Worm (Caenorhabditis elegans): ENCODE results near the gene ceh-79.

Gene ceh-79

DNA sequence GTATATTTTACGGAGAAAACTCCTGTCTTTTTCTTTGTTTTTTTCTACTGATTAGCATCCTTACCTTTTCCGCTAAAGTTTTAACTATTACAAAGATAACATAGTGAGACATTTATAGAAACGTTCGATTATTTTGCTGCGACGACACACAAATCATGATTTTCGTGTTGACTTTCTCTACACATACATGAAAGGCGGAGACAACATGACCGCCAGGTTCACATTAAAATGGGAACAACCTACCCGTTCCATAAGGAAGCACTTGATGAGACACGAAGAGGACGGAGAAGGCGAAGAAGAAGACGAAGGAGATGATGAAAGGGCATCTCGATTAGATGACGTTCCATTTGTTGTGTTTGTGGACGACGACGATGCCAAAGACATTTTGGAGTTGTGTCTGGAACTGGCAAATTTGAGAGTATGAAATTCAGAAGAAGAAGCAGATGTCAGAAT is 42.7 kb upstream of the ceh-79 start, which contains the start of gene C34D1.4:
Gene C34D1.4, minus strand, starts transcription at position 403 of the 453 bp plus-strand sequence.
- TF ChIP-seq mdl-1 (tag; optimal IDR thresholded peaks at IDR 0.05) (no peak), blmp-1 (tag; optimal IDR thresholded peaks at IDR 0.05) (peak; percentile 53), efl-1 (optimal IDR thresholded peaks at IDR 0.05) (no peak), efl-1 (GFP tag; optimal IDR thresholded peaks at IDR 0.05 in 1 of 2) (no peak), unc-62 (GFP tag; optimal IDR thresholded peaks at IDR 0.05) (no peak)

DNA sequence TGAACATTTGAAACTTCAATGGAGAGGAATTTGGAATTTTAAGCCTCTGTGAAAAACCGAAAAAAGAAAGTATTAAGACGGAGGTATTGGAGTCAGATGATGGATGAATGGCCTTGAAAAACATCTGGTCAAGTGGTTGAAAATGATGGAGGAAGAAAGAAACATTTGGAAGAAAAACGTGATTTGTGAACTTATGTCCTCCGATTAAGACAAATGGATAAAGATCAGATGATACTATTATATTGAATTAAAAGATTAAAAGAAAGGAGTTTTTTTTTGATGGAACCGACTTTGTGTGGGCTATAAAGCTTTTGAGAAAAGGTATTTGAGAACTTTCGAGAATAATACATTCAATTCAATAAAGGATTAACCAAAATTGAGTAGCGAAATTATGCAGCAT is 42.1 kb upstream of the ceh-79 start:
- TF ChIP-seq pag-3 (tag; optimal IDR thresholded peaks at IDR 0.05; ENCODE audit: borderline replicate concordance, insufficient read depth) (no peak), snu-23 (GFP tag; optimal IDR thresholded peaks at IDR 0.05) (peak; percentile 65), C34B4.2 (tag; optimal IDR thresholded peaks at IDR 0.05) (no peak), C16A3.4 (tag; optimal IDR thresholded peaks at IDR 0.05) (peak; percentile 49), lsy-2 (tag; optimal IDR thresholded peaks at IDR 0.05) (peak; percentile 33 to 38), nhr-47 (tag; optimal IDR thresholded peaks at IDR 0.05) (peak; percentile 53), elt-3 (tag; optimal IDR thresholded peaks at IDR 0.05) (peak in 2 of 6 experiments; percentile 40 to 65), unc-30 (tag; optimal IDR thresholded peaks at IDR 0.05) (no peak), tbx-2 (tag; optimal IDR thresholded peaks at IDR 0.05) (peak; percentile 32), vab-15 (tag; optimal IDR thresholded peaks at IDR 0.05) (peak; percentile 26), dsc-1 (tag; optimal IDR thresholded peaks at IDR 0.05) (peak; percentile 88), lin-14 (GFP tag; optimal IDR thresholded peaks at IDR 0.05) (peak; percentile 84), nhr-71 (tag; optimal IDR thresholded peaks at IDR 0.05) (peak; percentile 69), fkh-8 (tag; optimal IDR thresholded peaks at IDR 0.05) (peak; percentile 8), hlh-17 (GFP tag; optimal IDR thresholded peaks at IDR 0.05; ENCODE audit: borderline replicate concordance) (no peak), blmp-1 (tag; optimal IDR thresholded peaks at IDR 0.05) (peak; percentile 44), egl-27 (tag; optimal IDR thresholded peaks at IDR 0.05) (no peak), nhr-84 (tag; optimal IDR thresholded peaks at IDR 0.05) (no peak), jun-1 (tag; optimal IDR thresholded peaks at IDR 0.05) (no peak), lin-35 (GFP tag; optimal IDR thresholded peaks at IDR 0.05) (peak in 1 of 2 experiments; percentile 43), nhr-85 (tag) (peak; percentile 98), efl-1 (optimal IDR thresholded peaks at IDR 0.05) (no peak), efl-1 (GFP tag; optimal IDR thresholded peaks at IDR 0.05 in 1 of 2) (no peak), nhr-76 (tag; optimal IDR thresholded peaks at IDR 0.05) (no peak), isw-1 (GFP tag; IDR thresholded peaks at IDR 0.05) (no peak), pax-3 (tag; optimal IDR thresholded peaks at IDR 0.05) (peak; percentile 87), efl-3 (GFP tag; optimal IDR thresholded peaks at IDR 0.05) (no peak), ceh-63 (GFP tag; optimal IDR thresholded peaks at IDR 0.05) (no peak), sox-4 (tag; optimal IDR thresholded peaks at IDR 0.05) (peak; percentile 73), nhr-90 (tag; optimal IDR thresholded peaks at IDR 0.05; ENCODE audit: poor library complexity) (peak; percentile 45), dpl-1 (GFP tag; optimal IDR thresholded peaks at IDR 0.05) (peak in 1 of 3 experiments; percentile 6), nhr-28 (tag; optimal IDR thresholded peaks at IDR 0.05) (no peak), nhr-20 (tag; optimal IDR thresholded peaks at IDR 0.05) (peak; percentile 83), grh-1 (GFP tag; IDR thresholded peaks at IDR 0.05) (peak; percentile 33; the same call in 1 of the 2 replicates), ceh-82 (tag; optimal IDR thresholded peaks at IDR 0.05) (no peak), lin-39 (tag; optimal IDR thresholded peaks at IDR 0.05) (peak; percentile 28), irx-1 (tag; optimal IDR thresholded peaks at IDR 0.05) (peak; percentile 32)

DNA sequence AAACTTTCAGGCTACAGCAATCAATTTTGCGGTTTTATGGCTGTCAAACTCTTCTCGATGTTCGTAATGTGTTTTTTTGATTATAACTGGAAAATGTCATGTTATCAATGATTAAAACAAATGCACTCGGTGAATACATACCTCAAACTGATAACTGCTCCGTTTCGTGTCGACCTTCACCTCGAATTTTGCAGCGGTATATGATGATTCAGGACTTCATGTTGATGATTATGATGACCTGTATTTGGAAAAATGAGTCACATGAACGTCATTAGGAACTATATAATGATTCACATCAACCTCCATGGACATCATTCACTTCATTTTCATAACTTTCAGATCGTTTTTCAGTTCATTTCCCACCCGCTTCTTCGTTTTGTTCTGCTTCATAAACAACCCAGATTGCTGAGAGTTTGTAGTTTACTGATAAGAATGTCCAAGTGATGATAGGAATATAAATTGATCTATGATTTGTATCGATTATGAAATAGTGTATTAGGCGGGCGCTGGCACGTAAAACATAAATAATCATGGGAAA is 38.8 kb upstream of the ceh-79 start:
- TF ChIP-seq lin-14 (GFP tag; optimal IDR thresholded peaks at IDR 0.05) (peak; percentile 22), zag-1 (tag; optimal IDR thresholded peaks at IDR 0.05) (no peak), lin-13 (GFP tag; optimal IDR thresholded peaks at IDR 0.05) (no peak), efl-1 (optimal IDR thresholded peaks at IDR 0.05) (no peak), efl-1 (GFP tag; optimal IDR thresholded peaks at IDR 0.05 in 1 of 2) (peak in 1 of 2 experiments; percentile 86), jun-1 (tag; optimal IDR thresholded peaks at IDR 0.05) (no peak), snu-23 (GFP tag; optimal IDR thresholded peaks at IDR 0.05) (no peak), ceh-90 (tag; optimal IDR thresholded peaks at IDR 0.05) (no peak), ama-1 (optimal IDR thresholded peaks at IDR 0.05) (no peak), fkh-8 (tag; optimal IDR thresholded peaks at IDR 0.05) (no peak), lin-15B (tag; optimal IDR thresholded peaks at IDR 0.05) (no peak), nhr-12 (tag; optimal IDR thresholded peaks at IDR 0.05) (no peak), nhr-71 (tag; optimal IDR thresholded peaks at IDR 0.05) (peak; percentile 45), mdl-1 (tag; optimal IDR thresholded peaks at IDR 0.05) (no peak), elt-2 (tag; optimal IDR thresholded peaks at IDR 0.05) (peak; percentile 93), elt-3 (tag; optimal IDR thresholded peaks at IDR 0.05) (peak in 1 of 6 experiments; percentile 18), isw-1 (GFP tag; IDR thresholded peaks at IDR 0.05) (no peak), lir-3 (tag; optimal IDR thresholded peaks at IDR 0.05; ENCODE audit: poor library complexity) (no peak), unc-62 (GFP tag; optimal IDR thresholded peaks at IDR 0.05) (no peak), irx-1 (tag; optimal IDR thresholded peaks at IDR 0.05) (no peak), pqm-1 (tag; optimal IDR thresholded peaks at IDR 0.05) (no peak)

Data from whole organism, L1 larva.